Worm (Caenorhabditis elegans) whole organism, L2 larva: Measurements from ENCODE around the gene spig-3.

Experiments
- ZK546.5 ChIP-seq: sonication (generic microtip); optimal IDR thresholded peaks from 2 replicates; lab custom pipeline; 2017; ENCODE audit warnings: missing biosample characterization, missing genetic modification characterization
- aly-2 ChIP-seq: fragments of 150-350 bp; optimal IDR thresholded peaks from 2 replicates; lab custom pipeline; 2014; ENCODE audit warnings: missing biosample characterization, missing genetic modification characterization
- gmeb-1 ChIP-seq: fragments of 150-350 bp; optimal IDR thresholded peaks from 2 replicates; lab custom pipeline; 2014; ENCODE audit warnings: missing biosample characterization, missing genetic modification characterization
- lsy-2 ChIP-seq, 2 experiments: fragments of 150-350 bp in 1 of 2; sonication (generic microtip) in 1 of 2; optimal IDR thresholded peaks; 2 replicates each; lab custom pipeline; 2014 to 2017; ENCODE audit warnings: missing biosample characterization in 2 of 2, missing genetic modification characterization in 2 of 2
- nhr-11 ChIP-seq: fragments of 150-350 bp; optimal IDR thresholded peaks from 2 replicates; lab custom pipeline; 2014; ENCODE audit warnings: missing biosample characterization, missing genetic modification characterization
- nhr-25 ChIP-seq: fragments of 150-350 bp; sonication (generic microtip); optimal IDR thresholded peaks from 3 replicates; lab custom pipeline; 2014; ENCODE audit warnings: missing biosample characterization, missing genetic modification characterization
- sem-4 ChIP-seq: fragments of 150-350 bp; optimal IDR thresholded peaks from 2 replicates; lab custom pipeline; 2014; ENCODE audit warnings: missing biosample characterization, missing genetic modification reagents, missing genetic modification characterization
- sma-9 ChIP-seq, 2 experiments: fragments of 150-350 bp in 1 of 2; sonication (generic microtip) in 1 of 2; optimal IDR thresholded peaks; 2 replicates each; lab custom pipeline; 2014 to 2016; ENCODE audit warnings: missing genetic modification characterization in 2 of 2, mild to moderate bottlenecking in 1 of 2, missing biosample characterization in 1 of 2, missing compliant biosample characterization in 1 of 2, missing genetic modification reagents in 1 of 2, moderate library complexity in 1 of 2
- zag-1 ChIP-seq: fragments of 150-350 bp; optimal IDR thresholded peaks from 2 replicates; lab custom pipeline; 2014; ENCODE audit warnings: missing biosample characterization, missing genetic modification characterization

spig-3 gene

DNA sequence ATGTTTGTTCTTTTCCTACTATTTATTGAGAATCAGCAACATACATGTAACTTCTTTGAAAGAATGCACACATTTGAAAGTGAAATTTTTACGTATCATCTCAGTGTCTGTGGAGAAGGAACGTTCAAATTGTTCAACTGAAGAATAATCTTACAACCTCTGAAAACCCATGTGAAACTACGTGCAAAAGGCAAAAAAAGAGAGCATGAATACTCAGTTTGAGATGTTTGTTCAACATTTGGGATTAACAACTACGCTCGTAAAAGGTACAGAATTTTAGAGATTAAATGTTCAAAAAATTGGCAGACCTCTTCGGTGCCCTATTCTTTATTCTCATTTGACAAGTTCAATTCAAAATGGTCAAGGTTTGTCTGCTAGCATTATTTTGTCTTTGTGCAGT, 47.4 kb downstream of the spig-3 start, which contains the start of gene K02E11.5:
Gene K02E11.5 (plus strand): TSS at position 301 of the 400 bp plus-strand sequence.
- TF ChIP-seq nhr-25 (no peak), sem-4 (no peak), zag-1 (tag; lab: Kevin White, UChicago) (no peak), gmeb-1 (no peak), sma-9 (GFP tag; optimal IDR thresholded peaks at IDR 0.05; lab: Kevin White, UChicago) (no peak), sma-9 (tag; optimal IDR thresholded peaks at IDR 0.05; lab: Kevin White, UChicago) (no peak), aly-2 (tag; lab: Kevin White, UChicago) (no peak), lsy-2 (tag; optimal IDR thresholded peaks at IDR 0.05; lab: Kevin White, UChicago) (no peak), ZK546.5 (no peak), nhr-11 (tag; lab: Kevin White, UChicago) (no peak)
